Fruit fly (Drosophila melanogaster): Measurements from ENCODE around the gene CG18823.

Gene CG18823

DNA sequence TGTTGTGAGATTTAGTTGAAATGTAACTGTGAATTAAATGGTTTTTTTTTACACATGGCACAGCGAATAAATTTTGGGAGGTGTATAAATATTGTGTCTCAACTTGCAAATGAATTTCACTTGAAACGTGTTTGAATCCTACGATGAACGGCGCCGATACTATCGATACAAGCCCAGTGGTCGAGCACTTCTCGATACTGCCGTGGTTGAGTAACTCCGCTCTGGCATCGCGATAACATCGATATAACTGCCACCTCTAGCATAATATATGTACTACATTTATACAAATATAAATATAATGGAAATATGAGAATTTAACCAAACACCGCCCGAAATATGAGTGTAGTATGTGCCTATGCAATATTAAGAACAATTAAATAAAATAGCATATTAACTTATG, 42.7 kb downstream of the CG18823 start:
- TF ChIP-seq CG34367 (tag; optimal IDR thresholded peaks at IDR 0.05) (no peak), CG15710 (tag; optimal IDR thresholded peaks at IDR 0.05) (no peak), Snoo (tag; optimal IDR thresholded peaks at IDR 0.05) (no peak), Pif1A (GFP tag; optimal IDR thresholded peaks at IDR 0.05) (no peak), CG4496 (GFP tag; IDR thresholded peaks at IDR 0.05) (peak; percentile 46; the same call in 2 of the 3 replicates), CG8301 (tag; optimal IDR thresholded peaks at IDR 0.05) (no peak), D1 (tag; optimal IDR thresholded peaks at IDR 0.05) (no peak), CG32121 (GFP tag; IDR thresholded peaks at IDR 0.05) (no peak), CG10348 (GFP tag; IDR thresholded peaks at IDR 0.05) (no peak), CG17806 (tag; optimal IDR thresholded peaks at IDR 0.05) (no peak), Pif1B (GFP tag; optimal IDR thresholded peaks at IDR 0.05) (no peak), Ets98B (GFP tag; IDR thresholded peaks at IDR 0.05) (0 out of 2 replicates have a peak, but pooled peaks have one; percentile 11), CG9948 (tag; optimal IDR thresholded peaks at IDR 0.05) (no peak), EcR (GFP tag; optimal IDR thresholded peaks at IDR 0.05) (no peak), rn (GFP tag; IDR thresholded peaks at IDR 0.05) (no peak), CG13204 (GFP tag; optimal IDR thresholded peaks at IDR 0.05) (no peak), CG14655 (GFP tag; optimal IDR thresholded peaks at IDR 0.05) (no peak)
